Fruit fly (Drosophila melanogaster) whole organism, embryonic: ENCODE measurements around the gene CG7304.

Experiments
- ATbp ChIP-seq: fragments of 200-800 bp; sonication (Bioruptor generic); optimal IDR thresholded peaks from 2 replicates; lab custom pipeline; 2017; ENCODE audit warnings: missing biosample characterization, mild to moderate bottlenecking, missing genetic modification characterization, missing genetic modification reagents
- Adf1 ChIP-seq: fragments of 200-800 bp; sonication (Bioruptor generic); IDR thresholded peaks from 2 replicates; pipeline ENCODE4 v1.3.6; 2022; ENCODE audit warnings: missing biosample characterization, missing genetic modification characterization
- Asciz ChIP-seq: fragments of 200-800 bp; sonication (Bioruptor generic); optimal IDR thresholded peaks from 2 replicates; lab custom pipeline; 2017; ENCODE audit warnings: missing biosample characterization, mild to moderate bottlenecking, missing genetic modification characterization, missing genetic modification reagents
- CG10274 ChIP-seq: fragments of 200-800 bp; sonication (Bioruptor generic); optimal IDR thresholded peaks from 3 replicates; lab custom pipeline; 2017; ENCODE audit warnings: missing biosample characterization, mild to moderate bottlenecking, missing genetic modification characterization
- CG10366 ChIP-seq: fragments of 200-800 bp; sonication (Bioruptor generic); IDR thresholded peaks from 2 replicates; pipeline ENCODE4 v1.3.6; 2022; ENCODE audit warnings: missing biosample characterization, missing genetic modification characterization
- CG12391 ChIP-seq: fragments of 200-800 bp; sonication (Bioruptor generic); optimal IDR thresholded peaks from 3 replicates; lab custom pipeline; 2018; ENCODE audit warnings: missing biosample characterization, mild to moderate bottlenecking, missing genetic modification characterization, moderate library complexity
- CG12769 ChIP-seq: fragments of 200-800 bp; sonication (Bioruptor generic); optimal IDR thresholded peaks from 2 replicates; lab custom pipeline; 2019; ENCODE audit warnings: missing biosample characterization, mild to moderate bottlenecking, missing genetic modification characterization, moderate library complexity
- CG13624 ChIP-seq: fragments of 200-800 bp; sonication (Bioruptor generic); optimal IDR thresholded peaks from 2 replicates; lab custom pipeline; 2016; ENCODE audit warnings: missing biosample characterization, missing genetic modification characterization
- CG15601 ChIP-seq: fragments of 200-800 bp; sonication (Bioruptor generic); optimal IDR thresholded peaks from 3 replicates; lab custom pipeline; 2019; ENCODE audit warnings: missing biosample characterization, mild to moderate bottlenecking, missing genetic modification characterization, moderate library complexity
- CG17361 ChIP-seq: fragments of 200-800 bp; sonication (Bioruptor generic); IDR thresholded peaks from 3 replicates; pipeline ENCODE4 v1.3.6; 2022; ENCODE audit warnings: missing biosample characterization, missing genetic modification characterization
- CG1832 ChIP-seq: fragments of 200-800 bp; sonication (Bioruptor generic); optimal IDR thresholded peaks from 2 replicates; lab custom pipeline; 2017; ENCODE audit warnings: missing biosample characterization, mild to moderate bottlenecking, missing genetic modification characterization, inconsistent platforms
- CG30403 ChIP-seq: fragments of 200-800 bp; sonication (Bioruptor generic); optimal IDR thresholded peaks from 3 replicates; lab custom pipeline; 2016; ENCODE audit warnings: missing biosample characterization, missing genetic modification characterization
- CG30431 ChIP-seq: fragments of 200-800 bp; sonication (Bioruptor generic); optimal IDR thresholded peaks from 2 replicates; lab custom pipeline; 2017; ENCODE audit warnings: missing biosample characterization, missing genetic modification characterization
- CG31441 ChIP-seq: fragments of 200-800 bp; sonication (Bioruptor generic); IDR thresholded peaks from 2 replicates; pipeline ENCODE4 v1.3.6; 2022; ENCODE audit warnings: missing biosample characterization, missing genetic modification characterization
- CG3281 ChIP-seq: fragments of 200-800 bp; sonication (Bioruptor generic); optimal IDR thresholded peaks from 3 replicates; lab custom pipeline; 2017; ENCODE audit warnings: missing biosample characterization, mild to moderate bottlenecking, missing genetic modification characterization
- CG7987 ChIP-seq: fragments of 200-800 bp; sonication (Bioruptor generic); optimal IDR thresholded peaks from 2 replicates; lab custom pipeline; 2018; ENCODE audit warnings: missing biosample characterization, mild to moderate bottlenecking, missing genetic modification characterization, moderate library complexity
- CG8290 ChIP-seq, 3 experiments: fragments of 200-800 bp; sonication (Bioruptor generic); optimal IDR thresholded peaks; 2 replicates each; lab custom pipeline; 2016 to 2019; ENCODE audit warnings: missing biosample characterization in 3 of 3, missing genetic modification characterization in 3 of 3, mild to moderate bottlenecking in 2 of 3, moderate library complexity in 1 of 3
- CG9437 ChIP-seq: fragments of 200-800 bp; sonication (Bioruptor generic); optimal IDR thresholded peaks from 2 replicates; lab custom pipeline; 2018; ENCODE audit warnings: missing biosample characterization, mild to moderate bottlenecking, missing genetic modification characterization
- CG9727 ChIP-seq: fragments of 200-800 bp; sonication (Bioruptor generic); optimal IDR thresholded peaks from 3 replicates; lab custom pipeline; 2017; ENCODE audit warnings: missing biosample characterization, mild to moderate bottlenecking, missing genetic modification characterization
- Camta ChIP-seq: fragments of 200-800 bp; sonication (Bioruptor generic); optimal IDR thresholded peaks from 2 replicates; lab custom pipeline; 2016; ENCODE audit warnings: missing biosample characterization, missing genetic modification characterization
- D ChIP-seq, 2 experiments: fragments of 200-800 bp in 1 of 2; fragments of >200 bp in 1 of 2; sonication (Bioruptor generic) in 1 of 2; optimal IDR thresholded peaks; 2 replicates in 1 of 2; 3 replicates in 1 of 2; lab custom pipeline; 2017; ENCODE audit warnings: mild to moderate bottlenecking in 1 of 2, missing biosample characterization in 1 of 2, missing genetic modification characterization in 1 of 2, missing genetic modification reagents in 1 of 2
- D19A ChIP-seq: fragments of 200-800 bp; optimal IDR thresholded peaks from 3 replicates; lab custom pipeline; 2019; ENCODE audit warnings: missing biosample characterization, mild to moderate bottlenecking, missing genetic modification characterization, moderate library complexity
- Dad ChIP-seq: fragments of 200-800 bp; sonication (Bioruptor generic); optimal IDR thresholded peaks from 3 replicates; lab custom pipeline; 2016; ENCODE audit warnings: missing biosample characterization, missing genetic modification characterization
- MTF-1 ChIP-seq: fragments of 200-800 bp; sonication (Bioruptor generic); optimal IDR thresholded peaks from 2 replicates; lab custom pipeline; 2018; ENCODE audit warnings: missing biosample characterization, mild to moderate bottlenecking, missing genetic modification characterization, borderline replicate concordance
- Mad ChIP-seq: fragments of 200-800 bp; sonication (Bioruptor generic); optimal IDR thresholded peaks from 2 replicates; lab custom pipeline; 2016; ENCODE audit warnings: missing biosample characterization, missing genetic modification characterization
- Mrtf ChIP-seq: fragments of 200-800 bp; sonication (Bioruptor generic); IDR thresholded peaks from 3 replicates; pipeline ENCODE4 v1.3.6; 2022; ENCODE audit warnings: missing biosample characterization, missing genetic modification characterization
- NC2β ChIP-seq: fragments of 200-800 bp; sonication (Bioruptor generic); optimal IDR thresholded peaks from 2 replicates; lab custom pipeline; 2016; ENCODE audit warnings: missing biosample characterization, missing genetic modification characterization
- Scr ChIP-seq: fragments of 200-800 bp; sonication (Bioruptor generic); IDR thresholded peaks from 2 replicates; pipeline ENCODE4 v1.3.6; 2022; ENCODE audit warnings: missing biosample characterization, missing genetic modification characterization; ENCODE audit not compliant: partially characterized antibody
- Six4 ChIP-seq: fragments of 200-800 bp; sonication (Bioruptor generic); optimal IDR thresholded peaks from 2 replicates; lab custom pipeline; 2016; ENCODE audit warnings: missing biosample characterization, missing genetic modification characterization
- Spps ChIP-seq: fragments of 200-800 bp; sonication (Bioruptor generic); optimal IDR thresholded peaks from 2 replicates; lab custom pipeline; 2018; ENCODE audit warnings: missing biosample characterization, mild to moderate bottlenecking, missing genetic modification characterization
- Xbp1 ChIP-seq: fragments of 200-800 bp; sonication (Bioruptor generic); optimal IDR thresholded peaks from 3 replicates; lab custom pipeline; 2016; ENCODE audit warnings: missing biosample characterization, mild to moderate bottlenecking, missing genetic modification characterization
- ac ChIP-seq: fragments of 200-800 bp; sonication (Bioruptor generic); optimal IDR thresholded peaks from 3 replicates; lab custom pipeline; 2017; ENCODE audit warnings: missing biosample characterization, mild to moderate bottlenecking, missing genetic modification characterization
- ara ChIP-seq: fragments of 200-800 bp; sonication (Bioruptor generic); IDR thresholded peaks from 2 replicates; pipeline ENCODE4 v1.3.6; 2022; ENCODE audit warnings: missing biosample characterization, missing genetic modification characterization
- ato ChIP-seq: fragments of 200-800 bp; sonication (Bioruptor generic); IDR thresholded peaks from 2 replicates; pipeline ENCODE4 v1.3.6; 2022; ENCODE audit warnings: missing biosample characterization, missing genetic modification characterization; ENCODE audit not compliant: partially characterized antibody
- chm ChIP-seq: fragments of 200-800 bp; sonication (Bioruptor generic); IDR thresholded peaks from 2 replicates; pipeline ENCODE4 v1.3.6; 2022; ENCODE audit warnings: missing biosample characterization, missing genetic modification characterization
- ci ChIP-seq: fragments of 200-800 bp; sonication (Bioruptor generic); IDR thresholded peaks from 3 replicates; pipeline ENCODE4 v1.3.6; 2022; ENCODE audit warnings: missing biosample characterization, missing genetic modification characterization
- da ChIP-seq: fragments of 200-800 bp; sonication (Bioruptor generic); optimal IDR thresholded peaks from 2 replicates; lab custom pipeline; 2016; ENCODE audit warnings: missing biosample characterization, missing genetic modification characterization
- gcm2 ChIP-seq: fragments of 200-800 bp; sonication (Bioruptor generic); optimal IDR thresholded peaks from 2 replicates; lab custom pipeline; 2016; ENCODE audit warnings: missing biosample characterization, missing genetic modification characterization
- hb ChIP-seq: fragments of 200-800 bp; sonication (Bioruptor generic); IDR thresholded peaks from 3 replicates; pipeline ENCODE4 v1.3.6; 2022; ENCODE audit warnings: missing biosample characterization, missing genetic modification characterization; ENCODE audit not compliant: partially characterized antibody
- her ChIP-seq: fragments of 200-800 bp; sonication (Bioruptor generic); optimal IDR thresholded peaks from 2 replicates; lab custom pipeline; 2016; ENCODE audit warnings: missing biosample characterization, missing genetic modification characterization
- hkb ChIP-seq, 2 experiments: fragments of 200-800 bp in 1 of 2; fragments of >200 bp in 1 of 2; sonication (Bioruptor generic) in 1 of 2; IDR thresholded peaks in 1 of 2; optimal IDR thresholded peaks in 1 of 2; 2 replicates each; pipeline versions ENCODE4 v1.3.6 to Lab custom; 2017 to 2022; ENCODE audit warnings: missing biosample characterization in 1 of 2, missing genetic modification characterization in 1 of 2
- jing ChIP-seq: fragments of 200-800 bp; sonication (Bioruptor generic); optimal IDR thresholded peaks from 2 replicates; lab custom pipeline; 2018; ENCODE audit warnings: missing biosample characterization, mild to moderate bottlenecking, missing genetic modification characterization
- lmd ChIP-seq: fragments of 200-800 bp; sonication (Bioruptor generic); IDR thresholded peaks from 2 replicates; pipeline ENCODE4 v1.3.6; 2022; ENCODE audit warnings: missing biosample characterization, missing genetic modification characterization
- nau ChIP-seq: fragments of 200-800 bp; sonication (Bioruptor generic); optimal IDR thresholded peaks from 3 replicates; lab custom pipeline; 2017; ENCODE audit warnings: missing biosample characterization, mild to moderate bottlenecking, missing genetic modification characterization, missing genetic modification reagents
- pho ChIP-seq: fragments of 200-800 bp; sonication (Bioruptor generic); optimal IDR thresholded peaks from 2 replicates; lab custom pipeline; 2016; ENCODE audit warnings: missing biosample characterization, missing genetic modification characterization
- sqz ChIP-seq: fragments of 200-800 bp; sonication (Bioruptor generic); optimal IDR thresholded peaks from 3 replicates; lab custom pipeline; 2018; ENCODE audit warnings: missing biosample characterization, mild to moderate bottlenecking, missing genetic modification characterization
- ssp ChIP-seq: fragments of 200-800 bp; sonication (Bioruptor generic); IDR thresholded peaks from 2 replicates; pipeline ENCODE4 v1.3.6; 2022; ENCODE audit warnings: missing biosample characterization, missing genetic modification characterization
- ttk ChIP-seq: fragments of 200-800 bp; sonication (Bioruptor generic); IDR thresholded peaks from 2 replicates; pipeline ENCODE4 v2.1.2; 2022; ENCODE audit warnings: missing biosample characterization, missing genetic modification characterization
- unc-4 ChIP-seq: fragments of 200-800 bp; sonication (Bioruptor generic); IDR thresholded peaks from 2 replicates; pipeline ENCODE4 v1.3.6; 2022; ENCODE audit warnings: missing biosample characterization, missing genetic modification characterization; ENCODE audit not compliant: partially characterized antibody

The CG7304 gene

DNA sequence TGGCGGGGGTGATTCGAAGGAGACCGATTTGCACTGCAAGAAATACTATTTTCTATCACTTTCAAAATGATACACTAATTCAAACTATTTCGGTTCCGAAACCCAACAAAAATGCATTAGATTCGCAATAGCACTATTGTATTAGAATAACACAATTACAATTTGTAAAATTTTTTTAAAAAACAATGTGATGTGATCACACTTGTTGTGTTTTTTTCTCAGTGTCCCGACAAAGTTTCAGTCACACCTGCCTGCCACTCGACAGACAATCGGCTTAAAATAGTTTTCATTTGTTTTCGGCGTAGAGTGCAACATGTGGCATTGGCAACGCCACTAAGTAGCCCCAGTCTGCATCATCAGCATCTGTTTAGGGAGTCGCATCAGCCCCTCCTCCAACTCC, 4.4 kb upstream of the CG7304 start (continued):
- TF ChIP-seq CG12391 (peak; percentile 83), her (GFP tag; lab: Kevin White, UChicago) (no peak), CG9727 (GFP tag; lab: Kevin White, UChicago) (peak; percentile 90), Spps (tag; lab: Kevin White, UChicago) (peak; percentile 86), CG12769 (peak; percentile 5), ac (peak; percentile 80), gcm2 (GFP tag; lab: Kevin White, UChicago) (no peak), CG30403 (GFP tag; lab: Kevin White, UChicago) (peak; percentile 65), nau (GFP tag; lab: Kevin White, UChicago) (peak; percentile 67), CG9437 (GFP tag; lab: Kevin White, UChicago) (peak; percentile 7), ato (no peak), CG8290 (GFP tag; optimal IDR thresholded peaks at IDR 0.05; lab: Kevin White, UChicago) (peak; percentile 62), CG8290 (tag; optimal IDR thresholded peaks at IDR 0.05; lab: Kevin White, UChicago) (peak in 1 of 2 experiments; percentile 26), ATbp (GFP tag; lab: Kevin White, UChicago) (peak; percentile 50), hkb (optimal IDR thresholded peaks at IDR 0.05; lab: Kevin White, UChicago) (no peak), hkb (GFP tag; IDR thresholded peaks at IDR 0.05; lab: Robert Waterston, UW) (peak; percentile 51), CG13624 (peak; percentile 32), Mad (GFP tag; lab: Kevin White, UChicago) (peak; percentile 41), CG10274 (GFP tag; lab: Kevin White, UChicago) (no peak), lmd (GFP tag; lab: Robert Waterston, UW) (peak; percentile 50; the same call in 1 of the 2 replicates), Adf1 (no peak), CG31441 (GFP tag; lab: Robert Waterston, UW) (peak; percentile 82), CG10366 (GFP tag; lab: Robert Waterston, UW) (peak; percentile 32; the same call in 1 of the 2 replicates), Dad (no peak), MTF-1 (GFP tag; lab: Kevin White, UChicago) (peak; percentile 29), ci (GFP tag; lab: Robert Waterston, UW) (peak; percentile 62; the same call in 2 of the 3 replicates), Scr (no peak), jing (GFP tag; lab: Kevin White, UChicago) (peak; percentile 50), Camta (GFP tag; lab: Kevin White, UChicago) (peak; percentile 63), CG30431 (GFP tag; lab: Kevin White, UChicago) (peak; percentile 77), CG15601 (peak; percentile 81), ttk (GFP tag; lab: Robert Waterston, UW) (peak; percentile 55; the same call in 1 of the 2 replicates), CG17361 (peak; percentile 81), Mrtf (no peak), pho (GFP tag; lab: Kevin White, UChicago) (no peak), CG7987 (GFP tag; lab: Kevin White, UChicago) (no peak), Six4 (GFP tag; lab: Kevin White, UChicago) (peak; percentile 52), Asciz (GFP tag; lab: Kevin White, UChicago) (peak; percentile 42), D (optimal IDR thresholded peaks at IDR 0.05; lab: Kevin White, UChicago) (no peak), D (GFP tag; optimal IDR thresholded peaks at IDR 0.05; lab: Kevin White, UChicago) (peak; percentile 78), chm (GFP tag; lab: Robert Waterston, UW) (peak; percentile 74; the same call in 1 of the 2 replicates), unc-4 (GFP tag; lab: Robert Waterston, UW) (no peak), NC2β (GFP tag; lab: Kevin White, UChicago) (peak; percentile 74), sqz (GFP tag; lab: Kevin White, UChicago) (peak; percentile 38), da (peak; percentile 66), ara (GFP tag; lab: Robert Waterston, UW) (peak; percentile 80; the same call in 1 of the 2 replicates), CG3281 (GFP tag; lab: Kevin White, UChicago) (no peak), hb (GFP tag; lab: Robert Waterston, UW) (no peak), ssp (GFP tag; lab: Robert Waterston, UW) (peak; percentile 36), D19A (tag; lab: Kevin White, UChicago) (peak; percentile 79), Xbp1 (GFP tag; lab: Kevin White, UChicago) (peak; percentile 62), CG1832 (no peak)
